Fruit fly (Drosophila melanogaster): ENCODE data around the gene tobi.

dm6 chr3R:25346899-25347298, at the start of gene tobi:
- no peak for TF ChIP-seq CG7101 (tag; optimal IDR thresholded peaks at IDR 0.05)
- no peak for TF ChIP-seq cic (GFP tag; optimal IDR thresholded peaks at IDR 0.05)
- TF ChIP-seq CG11617 (GFP tag; optimal IDR thresholded peaks at IDR 0.05), result no peak
- no peak for TF ChIP-seq Hr96 (GFP tag; optimal IDR thresholded peaks at IDR 0.05)
